Fruit fly (Drosophila melanogaster) whole organism, wandering third instar larva: ENCODE results near the gene Obp28a.

Experiments used
- HLH106 ChIP-seq: fragments of 200-800 bp; optimal IDR thresholded peaks from 3 replicates; lab custom pipeline; 2019; ENCODE audit warnings: missing biosample characterization, mild to moderate bottlenecking, missing genetic modification characterization, moderate library complexity
- OdsH ChIP-seq: fragments of 200-800 bp; sonication (Bioruptor generic); optimal IDR thresholded peaks from 2 replicates; lab custom pipeline; 2016; ENCODE audit warnings: missing biosample characterization, mild to moderate bottlenecking, missing genetic modification characterization
- br ChIP-seq: fragments of 200-800 bp; sonication (Bioruptor generic); optimal IDR thresholded peaks from 2 replicates; lab custom pipeline; 2016; ENCODE audit warnings: missing biosample characterization, missing genetic modification characterization
- brk ChIP-seq: fragments of 200-800 bp; sonication (Bioruptor generic); optimal IDR thresholded peaks from 2 replicates; lab custom pipeline; 2016; ENCODE audit warnings: missing biosample characterization, mild to moderate bottlenecking, missing genetic modification characterization
- dmrt93B ChIP-seq: fragments of 200-800 bp; sonication (Bioruptor generic); optimal IDR thresholded peaks from 2 replicates; lab custom pipeline; 2018; ENCODE audit warnings: missing biosample characterization, mild to moderate bottlenecking, missing genetic modification characterization
- usp ChIP-seq: fragments of >200 bp; optimal IDR thresholded peaks from 2 replicates; lab custom pipeline; 2017; ENCODE audit warnings: missing biosample characterization, missing genetic modification characterization

- no peak for TF ChIP-seq br (GFP tag; lab: Kevin White, UChicago)
- TF ChIP-seq usp (GFP tag; lab: Kevin White, UChicago): no peak
- no peak for TF ChIP-seq brk (GFP tag; lab: Kevin White, UChicago)
- no peak for TF ChIP-seq HLH106 (tag; lab: Kevin White, UChicago)
- TF ChIP-seq dmrt93B (GFP tag; lab: Kevin White, UChicago): no peak
- TF ChIP-seq OdsH: no peak
These were observed 7.4 kb upstream of the Obp28a start for dm6 chr2L:7504529-7504928.
